Fruit fly (Drosophila melanogaster): ENCODE results near the gene CG15452.

dm6 chrX:20709682-20710081, 36.1 kb downstream of the CG15452 start:
- TF ChIP-seq Clk (GFP tag; optimal IDR thresholded peaks at IDR 0.05) = no peak
- no peak for TF ChIP-seq Mnt (GFP tag; optimal IDR thresholded peaks at IDR 0.05)
- TF ChIP-seq CG14711 (tag; optimal IDR thresholded peaks at IDR 0.05) = no peak
- no peak for TF ChIP-seq pad (GFP tag; optimal IDR thresholded peaks at IDR 0.05)
- no peak for TF ChIP-seq cic (GFP tag; optimal IDR thresholded peaks at IDR 0.05)
- no peak for TF ChIP-seq Hr96 (GFP tag; optimal IDR thresholded peaks at IDR 0.05)

All from whole organism, adult.